Fruit fly (Drosophila melanogaster) whole organism, adult: ENCODE data around the gene Npc2b.

Source experiments
- CG12768 ChIP-seq: fragments of 200-800 bp; sonication (Bioruptor generic); optimal IDR thresholded peaks from 2 replicates; lab custom pipeline; 2017; ENCODE audit warnings: missing biosample characterization, missing genetic modification characterization, mild to moderate bottlenecking, moderate library complexity, missing genetic modification reagents
- CG14711 ChIP-seq: fragments of 200-800 bp; sonication (Bioruptor generic); optimal IDR thresholded peaks from 2 replicates; lab custom pipeline; 2018; ENCODE audit warnings: missing biosample characterization, mild to moderate bottlenecking, missing genetic modification characterization, moderate library complexity
- CG33017 ChIP-seq: fragments of 200-800 bp; sonication (Bioruptor generic); optimal IDR thresholded peaks from 2 replicates; lab custom pipeline; 2018; ENCODE audit warnings: missing biosample characterization, mild to moderate bottlenecking, missing genetic modification characterization, moderate library complexity
- CG5204 ChIP-seq: fragments of 200-800 bp; sonication (Bioruptor generic); optimal IDR thresholded peaks from 2 replicates; lab custom pipeline; 2016; ENCODE audit warnings: missing biosample characterization, missing genetic modification characterization
- CG7045 ChIP-seq: fragments of 200-800 bp; sonication (Bioruptor generic); optimal IDR thresholded peaks from 2 replicates; lab custom pipeline; 2017; ENCODE audit warnings: missing biosample characterization, mild to moderate bottlenecking, missing genetic modification characterization
- CG7101 ChIP-seq: fragments of 200-800 bp; sonication (Bioruptor generic); optimal IDR thresholded peaks from 2 replicates; lab custom pipeline; 2018; ENCODE audit warnings: missing biosample characterization, mild to moderate bottlenecking, missing genetic modification characterization, moderate library complexity
- Clk ChIP-seq: fragments of 200-800 bp; sonication (Bioruptor generic); optimal IDR thresholded peaks from 2 replicates; lab custom pipeline; 2017; ENCODE audit warnings: missing biosample characterization, missing genetic modification characterization
- Mnt ChIP-seq: fragments of 200-800 bp; sonication (Bioruptor generic); optimal IDR thresholded peaks from 2 replicates; lab custom pipeline; 2016; ENCODE audit warnings: missing biosample characterization, mild to moderate bottlenecking, missing genetic modification characterization
- cic ChIP-seq: fragments of 200-800 bp; sonication (Bioruptor generic); optimal IDR thresholded peaks from 2 replicates; lab custom pipeline; 2017; ENCODE audit warnings: missing biosample characterization, mild to moderate bottlenecking, missing genetic modification characterization, moderate library complexity
- kay ChIP-seq: fragments of 200-800 bp; sonication (Bioruptor generic); peaks from one replicate; lab custom pipeline; 2016; ENCODE audit warnings: missing biosample characterization, missing genetic modification characterization, borderline replicate concordance
- pad ChIP-seq: fragments of 200-800 bp; sonication (Bioruptor generic); optimal IDR thresholded peaks from 3 replicates; lab custom pipeline; 2017; ENCODE audit warnings: missing biosample characterization, missing genetic modification characterization, mild to moderate bottlenecking, moderate library complexity, missing genetic modification reagents
- tj ChIP-seq: fragments of 200-800 bp; sonication (Bioruptor generic); optimal IDR thresholded peaks from 3 replicates; lab custom pipeline; 2017; ENCODE audit warnings: missing biosample characterization, mild to moderate bottlenecking, missing genetic modification characterization, moderate library complexity
- toe ChIP-seq: fragments of 200-800 bp; sonication (Bioruptor generic); optimal IDR thresholded peaks from 2 replicates; lab custom pipeline; 2016; ENCODE audit warnings: missing biosample characterization, missing genetic modification characterization

DNA sequence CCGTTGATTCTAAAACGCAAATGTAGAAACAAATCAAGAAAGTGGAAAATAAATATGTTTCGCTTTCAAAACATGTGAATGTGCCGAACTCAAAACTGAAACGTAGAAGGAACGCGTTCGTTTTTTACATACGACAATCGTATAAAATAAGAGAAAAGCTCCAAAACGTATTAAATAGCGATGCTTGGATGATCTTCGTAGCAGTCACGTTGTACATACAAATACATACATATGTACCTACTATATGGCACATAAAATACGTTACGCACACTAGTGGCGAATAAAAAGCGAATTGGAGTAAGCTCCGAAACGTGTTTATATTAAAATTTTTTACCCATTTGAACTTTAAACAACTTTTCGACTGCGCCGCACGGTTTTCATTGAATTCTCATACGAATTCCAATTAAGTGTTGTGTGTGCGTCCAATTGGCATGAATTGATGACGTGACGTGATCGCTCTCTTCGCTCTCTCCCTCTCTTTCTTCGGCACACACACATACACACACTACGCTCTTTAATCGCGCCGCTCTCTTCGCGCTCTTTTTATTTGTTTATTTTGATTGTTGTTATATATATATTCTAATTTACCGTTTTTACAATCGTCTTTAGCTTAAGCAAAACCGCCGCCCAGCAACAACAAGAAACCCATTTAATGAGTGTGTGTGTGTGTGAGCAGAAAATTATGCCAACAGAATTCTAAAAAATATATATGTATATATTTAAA lies 32.0 kb upstream of the Npc2b start:
- TF ChIP-seq cic (GFP tag; lab: Kevin White, UChicago) (peak; percentile 5), CG14711 (tag; lab: Kevin White, UChicago) (no peak), CG5204 (GFP tag; lab: Kevin White, UChicago) (no peak), CG12768 (no peak), CG7101 (no peak), kay (GFP tag; lab: Kevin White, UChicago) (peak; percentile 81), toe (GFP tag; lab: Kevin White, UChicago) (no peak), CG7045 (GFP tag; lab: Kevin White, UChicago) (no peak), Clk (GFP tag; lab: Kevin White, UChicago) (no peak), CG33017 (tag; lab: Kevin White, UChicago) (no peak), pad (GFP tag; lab: Kevin White, UChicago) (no peak), Mnt (GFP tag; lab: Kevin White, UChicago) (peak; percentile 66), tj (GFP tag; lab: Kevin White, UChicago) (no peak)
